Fruit fly (Drosophila melanogaster): Measurements from ENCODE around the gene mys.
A peak's percentile ranks its signal among the peaks of the same experiment; 100 is the strongest.

mys gene

DNA sequence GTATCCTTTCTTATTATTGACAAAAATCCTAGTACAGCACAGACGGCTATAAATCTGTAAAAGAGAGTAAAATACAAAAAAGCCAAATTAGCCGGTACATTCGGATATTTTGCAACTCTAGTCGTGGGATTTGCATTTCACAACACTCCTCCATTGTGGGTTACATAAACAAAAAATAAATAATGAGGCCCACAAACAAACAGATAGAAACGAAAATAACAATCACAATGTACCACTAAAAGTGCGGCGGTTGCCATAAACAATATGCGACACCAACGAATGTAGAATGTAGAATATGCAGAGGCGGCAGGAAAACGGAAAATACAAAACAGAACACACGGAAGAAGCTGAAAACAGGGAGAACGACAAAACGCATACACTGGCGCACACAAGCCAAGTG, 5.4 kb upstream of the mys start:
- TF ChIP-seq Neu2 (GFP tag; optimal IDR thresholded peaks at IDR 0.05; ENCODE audit: borderline replicate concordance) (peak; percentile 58), CG2199 (GFP tag; IDR thresholded peaks at IDR 0.05) (0 out of 3 replicates have a peak, but pooled peaks have one; percentile 44), yki (optimal IDR thresholded peaks at IDR 0.05) (no peak), Med (GFP tag) (peak; percentile 33), jumu (GFP tag; optimal IDR thresholded peaks at IDR 0.05) (no peak), wor (GFP tag; IDR thresholded peaks at IDR 0.05) (no peak), Pdp1 (GFP tag; optimal IDR thresholded peaks at IDR 0.05) (peak in 1 of 2 experiments; percentile 89), CTCF (GFP tag; optimal IDR thresholded peaks at IDR 0.05) (peak; percentile 43), eve (GFP tag; optimal IDR thresholded peaks at IDR 0.05) (peak in 1 of 2 experiments; percentile 60)

DNA sequence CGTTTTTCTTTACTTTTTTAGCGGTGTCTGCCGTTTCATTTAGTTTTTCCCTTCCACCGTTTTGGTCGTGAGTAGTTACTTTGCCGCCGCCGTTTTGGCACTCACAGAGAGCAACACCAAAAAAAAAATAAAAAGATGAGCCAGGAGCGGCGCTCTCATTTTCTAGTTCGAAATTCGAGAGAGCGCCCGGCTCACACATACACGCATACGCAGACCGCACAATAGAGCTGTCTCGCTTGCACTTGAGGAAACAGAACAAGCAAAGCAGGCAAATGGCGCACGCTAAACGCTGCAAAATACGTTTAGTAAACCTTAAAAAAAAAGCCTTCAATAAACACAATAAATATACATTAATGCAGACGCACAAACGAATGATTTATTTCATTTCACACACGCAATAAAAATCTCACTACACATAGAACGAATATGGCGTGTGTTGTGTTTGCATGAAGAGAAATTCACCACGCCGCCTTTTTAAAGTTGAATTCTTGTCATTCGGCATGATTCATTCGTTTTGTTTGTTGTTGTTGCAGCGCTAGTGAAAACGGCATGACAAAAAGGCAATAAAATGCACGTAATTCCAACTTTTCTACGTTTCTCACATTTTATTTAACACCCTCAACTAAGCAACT, 4.7 kb upstream of the mys start:
- peak; percentile 44; the same call in 1 of the 2 replicates for TF ChIP-seq rib (GFP tag; IDR thresholded peaks at IDR 0.05)
- TF ChIP-seq Bgb (GFP tag; IDR thresholded peaks at IDR 0.05; ENCODE audit: partially characterized antibody), result no peak
- peak; percentile 35; the same call in 1 of the 2 replicates for TF ChIP-seq vvl (GFP tag; IDR thresholded peaks at IDR 0.05)
- peak; percentile 63 for TF ChIP-seq CG4360 (GFP tag; IDR thresholded peaks at IDR 0.05)
- 0 out of 3 replicates have a peak, but pooled peaks have one; percentile 27 for TF ChIP-seq otp (GFP tag; IDR thresholded peaks at IDR 0.05)
- peak; percentile 25 for TF ChIP-seq kni (GFP tag; optimal IDR thresholded peaks at IDR 0.05)
- TF ChIP-seq phol (tag; optimal IDR thresholded peaks at IDR 0.05), result peak; percentile 68
- TF ChIP-seq CG8478 (optimal IDR thresholded peaks at IDR 0.05), result peak; percentile 75
- peak; percentile 32; the same call in 1 of the 3 replicates for TF ChIP-seq CG34224 (GFP tag; IDR thresholded peaks at IDR 0.05; ENCODE audit: partially characterized antibody)
- peak; percentile 43; the same call in 1 of the 2 replicates for TF ChIP-seq CG32772 (GFP tag; IDR thresholded peaks at IDR 0.05)
- TF ChIP-seq Eip74EF (GFP tag; optimal IDR thresholded peaks at IDR 0.05), result no peak
- peak; percentile 58 for TF ChIP-seq Drgx (GFP tag; IDR thresholded peaks at IDR 0.05)
- TF ChIP-seq HLHmδ (GFP tag; optimal IDR thresholded peaks at IDR 0.05), result peak; percentile 42
- TF ChIP-seq sqz (GFP tag; optimal IDR thresholded peaks at IDR 0.05), result peak; percentile 87
- TF ChIP-seq CG34376 (GFP tag; optimal IDR thresholded peaks at IDR 0.05), result peak; percentile 7
- 0 out of 3 replicates have a peak, but pooled peaks have one; percentile 33 for TF ChIP-seq ci (GFP tag; IDR thresholded peaks at IDR 0.05)
- peak; percentile 70 for TF ChIP-seq Med (GFP tag)
- TF ChIP-seq YL-1 (GFP tag; optimal IDR thresholded peaks at IDR 0.05), result peak; percentile 21
- TF ChIP-seq nom (GFP tag; optimal IDR thresholded peaks at IDR 0.05), result peak; percentile 61
- TF ChIP-seq cg (GFP tag; optimal IDR thresholded peaks at IDR 0.05), result peak; percentile 87
- no peak for TF ChIP-seq cato (GFP tag; optimal IDR thresholded peaks at IDR 0.05; ENCODE audit: borderline replicate concordance)
- no peak for TF ChIP-seq CG6854 (GFP tag; optimal IDR thresholded peaks at IDR 0.05)
- peak in 1 of 2 experiments; percentile 22 for TF ChIP-seq bsh (GFP tag; optimal IDR thresholded peaks at IDR 0.05)
- TF ChIP-seq chinmo (GFP tag; IDR thresholded peaks at IDR 0.05; ENCODE audit: partially characterized antibody), result 0 out of 4 replicates have a peak, but pooled peaks have one; percentile 63
- TF ChIP-seq Trl (optimal IDR thresholded peaks at IDR 0.05), result peak; percentile 84 to 90
- no peak for TF ChIP-seq Trl (GFP tag; optimal IDR thresholded peaks at IDR 0.05)
- no peak for TF ChIP-seq NC2α (GFP tag; optimal IDR thresholded peaks at IDR 0.05)
- no peak for TF ChIP-seq sc (optimal IDR thresholded peaks at IDR 0.05)
- TF ChIP-seq sc (GFP tag; optimal IDR thresholded peaks at IDR 0.05), result no peak
- no peak for TF ChIP-seq sug (tag; optimal IDR thresholded peaks at IDR 0.05)
- TF ChIP-seq ewg (GFP tag; optimal IDR thresholded peaks at IDR 0.05), result peak; percentile 38
- peak; percentile 58 for TF ChIP-seq CG1832 (GFP tag; optimal IDR thresholded peaks at IDR 0.05)
- peak; percentile 14 for TF ChIP-seq B-H2 (GFP tag; optimal IDR thresholded peaks at IDR 0.05)
- no peak for TF ChIP-seq unpg (GFP tag; optimal IDR thresholded peaks at IDR 0.05)
- peak; percentile 41 for TF ChIP-seq yki (optimal IDR thresholded peaks at IDR 0.05)
- TF ChIP-seq chm (GFP tag; IDR thresholded peaks at IDR 0.05), result 0 out of 2 replicates have a peak, but pooled peaks have one; percentile 23
- TF ChIP-seq CG10321 (GFP tag; IDR thresholded peaks at IDR 0.05), result peak; percentile 95
- TF ChIP-seq HmgZ (tag; optimal IDR thresholded peaks at IDR 0.05), result peak; percentile 11
